Fruit fly (Drosophila melanogaster) ovary, adult (tissue): ENCODE results near the gene CG33108.

Experiments
- CG17801 ChIP-seq: fragments of 200-800 bp; optimal IDR thresholded peaks from 2 replicates; lab custom pipeline; 2019; ENCODE audit warnings: missing biosample characterization, mild to moderate bottlenecking, missing genetic modification characterization, moderate library complexity; ENCODE audit not compliant: partially characterized antibody

Gene CG33108

dm6 chr3R:24017648-24018047 is 22.2 kb downstream of the CG33108 start:
- no peak for TF ChIP-seq CG17801 (GFP tag; lab: Kevin White, UChicago)

- no peak for TF ChIP-seq CG17801 (GFP tag; lab: Kevin White, UChicago)
Observed at dm6 chr3R:24021895-24022294, 26.4 kb downstream of the CG33108 start.

dm6 chr3R:24024123-24024522 is 28.7 kb downstream of the CG33108 start:
- no peak for TF ChIP-seq CG17801 (GFP tag; lab: Kevin White, UChicago)

dm6 chr3R:24024688-24025087 is 29.2 kb downstream of the CG33108 start:
- TF ChIP-seq CG17801 (GFP tag; lab: Kevin White, UChicago), result no peak

- TF ChIP-seq CG17801 (GFP tag; lab: Kevin White, UChicago), result no peak
Observed at dm6 chr3R:24025715-24026467, 30.4 kb downstream of the CG33108 start.

dm6 chr3R:24026503-24026902 is 31.0 kb downstream of the CG33108 start:
- no peak for TF ChIP-seq CG17801 (GFP tag; lab: Kevin White, UChicago)

dm6 chr3R:24027222-24027621 is 31.8 kb downstream of the CG33108 start:
- TF ChIP-seq CG17801 (GFP tag; lab: Kevin White, UChicago), result no peak

- TF ChIP-seq CG17801 (GFP tag; lab: Kevin White, UChicago), result peak; percentile 31
Observed at dm6 chr3R:24031019-24031824, 35.8 kb downstream of the CG33108 start.

dm6 chr3R:24031825-24032523 is 36.5 kb downstream of the CG33108 start, which contains the start of the genes KrT95D and Mettl3:
Gene KrT95D, minus strand, starts transcription at chr3R:24031827.
Gene Mettl3, plus strand, starts transcription at chr3R:24032157.
- TF ChIP-seq CG17801 (GFP tag; lab: Kevin White, UChicago), result no peak

- no peak for TF ChIP-seq CG17801 (GFP tag; lab: Kevin White, UChicago)
Observed at dm6 chr3R:24037538-24038265, 42.2 kb downstream of the CG33108 start, which contains the start of gene spas. Gene spas, plus strand, starts transcription at chr3R:24038215.

dm6 chr3R:24038736-24039556 is 43.5 kb downstream of the CG33108 start, which contains the start of gene Miro:
Gene Miro, minus strand, starts transcription at chr3R:24038847.
- peak; percentile 16 for TF ChIP-seq CG17801 (GFP tag; lab: Kevin White, UChicago)

- TF ChIP-seq CG17801 (GFP tag; lab: Kevin White, UChicago), result no peak
Observed at dm6 chr3R:24046580-24047225, 51.2 kb downstream of the CG33108 start.
